Worm (Caenorhabditis elegans) whole organism, mixed stage, embryonic: ENCODE results near the gene srx-8.

Source experiments
- M03D4.4 ChIP-seq: sonication (generic microtip); optimal IDR thresholded peaks from 2 replicates; lab custom pipeline; 2017; ENCODE audit warnings: mild to moderate bottlenecking, missing genetic modification characterization, missing compliant biosample characterization
- bed-3 ChIP-seq: fragments of 200-800 bp; sonication (Bioruptor generic); optimal IDR thresholded peaks from 3 replicates; lab custom pipeline; 2018; ENCODE audit warnings: mild to moderate bottlenecking, missing genetic modification characterization, moderate library complexity, missing compliant biosample characterization
- blmp-1 ChIP-seq: fragments of 150-350 bp; optimal IDR thresholded peaks from 2 replicates; lab custom pipeline; 2014; ENCODE audit warnings: missing biosample characterization, missing genetic modification characterization
- ceh-39 ChIP-seq: fragments of 150-350 bp; optimal IDR thresholded peaks from 2 replicates; lab custom pipeline; 2014; ENCODE audit warnings: missing biosample characterization, missing genetic modification characterization
- ceh-43 ChIP-seq: fragments of 200-800 bp; sonication (Bioruptor generic); optimal IDR thresholded peaks from 2 replicates; lab custom pipeline; 2018; ENCODE audit warnings: mild to moderate bottlenecking, missing genetic modification characterization, moderate library complexity, missing compliant biosample characterization
- ceh-83 ChIP-seq: fragments of 200-800 bp; sonication (Bioruptor generic); optimal IDR thresholded peaks from 2 replicates; lab custom pipeline; 2018; ENCODE audit warnings: mild to moderate bottlenecking, missing genetic modification characterization, missing compliant biosample characterization
- ces-1 ChIP-seq: fragments of 150-350 bp; optimal IDR thresholded peaks from 2 replicates; lab custom pipeline; 2014; ENCODE audit warnings: missing biosample characterization, missing genetic modification reagents, missing genetic modification characterization
- cnd-1 ChIP-seq: fragments of 200-800 bp; sonication (Bioruptor generic); optimal IDR thresholded peaks from 2 replicates; lab custom pipeline; 2018; ENCODE audit warnings: mild to moderate bottlenecking, missing genetic modification characterization, missing compliant biosample characterization
- drap-1 ChIP-seq: fragments of 200-800 bp; sonication (Bioruptor generic); optimal IDR thresholded peaks from 3 replicates; lab custom pipeline; 2018; ENCODE audit warnings: mild to moderate bottlenecking, missing genetic modification characterization, missing compliant biosample characterization
- elt-1 ChIP-seq: sonication (generic microtip); optimal IDR thresholded peaks from 2 replicates; lab custom pipeline; 2017; ENCODE audit warnings: missing genetic modification characterization, mild to moderate bottlenecking, missing compliant biosample characterization, antibody characterized with exemption, moderate library complexity, borderline replicate concordance; ENCODE audit not compliant: insufficient read depth
- elt-3 ChIP-seq: fragments of 150-350 bp; optimal IDR thresholded peaks from 2 replicates; lab custom pipeline; 2014; ENCODE audit warnings: missing biosample characterization, missing genetic modification characterization
- flh-1 ChIP-seq: fragments of 200-800 bp; sonication (Bioruptor generic); optimal IDR thresholded peaks from 2 replicates; lab custom pipeline; 2018; ENCODE audit warnings: mild to moderate bottlenecking, missing genetic modification characterization, moderate library complexity, missing compliant biosample characterization
- ham-2 ChIP-seq: fragments of 200-800 bp; sonication (Bioruptor generic); optimal IDR thresholded peaks from 2 replicates; lab custom pipeline; 2018; ENCODE audit warnings: mild to moderate bottlenecking, missing genetic modification characterization, missing compliant biosample characterization
- hlh-1 ChIP-seq: fragments of 150-350 bp; optimal IDR thresholded peaks from 2 replicates; lab custom pipeline; 2014; ENCODE audit warnings: missing biosample characterization, missing genetic modification reagents, missing genetic modification characterization
- lin-13 ChIP-seq: fragments of 150-350 bp; optimal IDR thresholded peaks from 2 replicates; lab custom pipeline; 2014; ENCODE audit warnings: missing biosample characterization, missing genetic modification characterization
- lin-32 ChIP-seq: fragments of 200-800 bp; sonication (Bioruptor generic); optimal IDR thresholded peaks from 2 replicates; lab custom pipeline; 2018; ENCODE audit warnings: mild to moderate bottlenecking, missing genetic modification characterization, missing compliant biosample characterization
- lsy-2 ChIP-seq: fragments of 150-350 bp; optimal IDR thresholded peaks from 2 replicates; lab custom pipeline; 2014; ENCODE audit warnings: missing biosample characterization, missing genetic modification characterization
- mab-5 ChIP-seq: fragments of 150-350 bp; optimal IDR thresholded peaks from 2 replicates; lab custom pipeline; 2014; ENCODE audit warnings: missing biosample characterization, missing genetic modification characterization
- mep-1 ChIP-seq: fragments of 150-350 bp; optimal IDR thresholded peaks from 2 replicates; lab custom pipeline; 2017; ENCODE audit warnings: missing biosample characterization, missing genetic modification reagents, missing genetic modification characterization, inconsistent platforms
- mls-2 ChIP-seq: sonication (generic microtip); optimal IDR thresholded peaks from 2 replicates; lab custom pipeline; 2016; ENCODE audit warnings: mild to moderate bottlenecking, missing genetic modification characterization, moderate library complexity, missing compliant biosample characterization
- nhr-12 ChIP-seq: fragments of 150-350 bp; optimal IDR thresholded peaks from 2 replicates; lab custom pipeline; 2014; ENCODE audit warnings: missing biosample characterization, missing genetic modification characterization
- nhr-2 ChIP-seq: fragments of 150-350 bp; optimal IDR thresholded peaks from 2 replicates; lab custom pipeline; 2014; ENCODE audit warnings: missing biosample characterization, missing genetic modification characterization
- nhr-237 ChIP-seq: fragments of 150-350 bp; optimal IDR thresholded peaks from 2 replicates; lab custom pipeline; 2014; ENCODE audit warnings: missing biosample characterization, missing genetic modification characterization
- nhr-28 ChIP-seq: fragments of 150-350 bp; optimal IDR thresholded peaks from 2 replicates; lab custom pipeline; 2014; ENCODE audit warnings: missing biosample characterization, missing genetic modification characterization
- nhr-76 ChIP-seq: sonication (generic microtip); optimal IDR thresholded peaks from 2 replicates; lab custom pipeline; 2017; ENCODE audit warnings: missing biosample characterization, missing genetic modification characterization
- pha-4 ChIP-seq: fragments of 150-350 bp; optimal IDR thresholded peaks from 2 replicates; lab custom pipeline; 2018; ENCODE audit warnings: missing biosample characterization, missing genetic modification reagents, missing genetic modification characterization
- sem-2 ChIP-seq: fragments of 200-800 bp; sonication (Bioruptor generic); optimal IDR thresholded peaks from 2 replicates; lab custom pipeline; 2018; ENCODE audit warnings: mild to moderate bottlenecking, missing genetic modification characterization, missing compliant biosample characterization
- snpc-4 ChIP-seq: fragments of 150-350 bp; optimal IDR thresholded peaks from 2 replicates; lab custom pipeline; 2014; ENCODE audit warnings: missing biosample characterization, missing genetic modification characterization
- sptf-1 ChIP-seq: sonication (generic microtip); optimal IDR thresholded peaks from 2 replicates; lab custom pipeline; 2017; ENCODE audit warnings: mild to moderate bottlenecking, missing genetic modification characterization, moderate library complexity, missing compliant biosample characterization
- tbx-8 ChIP-seq: fragments of 200-800 bp; sonication (Bioruptor generic); optimal IDR thresholded peaks from 2 replicates; lab custom pipeline; 2018; ENCODE audit warnings: mild to moderate bottlenecking, missing genetic modification characterization, moderate library complexity, missing compliant biosample characterization
- unc-120 ChIP-seq: sonication (generic microtip); optimal IDR thresholded peaks from 2 replicates; lab custom pipeline; 2017; ENCODE audit warnings: missing genetic modification characterization, missing compliant biosample characterization; ENCODE audit not compliant: poor library complexity, severe bottlenecking
- unc-39 ChIP-seq: fragments of 150-350 bp; optimal IDR thresholded peaks from 2 replicates; lab custom pipeline; 2014; ENCODE audit warnings: missing biosample characterization, missing genetic modification characterization
- unc-62 ChIP-seq: fragments of 150-350 bp; optimal IDR thresholded peaks from 2 replicates; lab custom pipeline; 2014; ENCODE audit warnings: missing biosample characterization, missing genetic modification reagents, missing genetic modification characterization
- zip-8 ChIP-seq: fragments of 150-350 bp; optimal IDR thresholded peaks from 2 replicates; lab custom pipeline; 2014; ENCODE audit warnings: missing biosample characterization, missing genetic modification characterization
- ztf-11 ChIP-seq: fragments of 150-350 bp; optimal IDR thresholded peaks from 2 replicates; lab custom pipeline; 2014; ENCODE audit warnings: missing biosample characterization, missing genetic modification characterization

The srx-8 gene

DNA sequence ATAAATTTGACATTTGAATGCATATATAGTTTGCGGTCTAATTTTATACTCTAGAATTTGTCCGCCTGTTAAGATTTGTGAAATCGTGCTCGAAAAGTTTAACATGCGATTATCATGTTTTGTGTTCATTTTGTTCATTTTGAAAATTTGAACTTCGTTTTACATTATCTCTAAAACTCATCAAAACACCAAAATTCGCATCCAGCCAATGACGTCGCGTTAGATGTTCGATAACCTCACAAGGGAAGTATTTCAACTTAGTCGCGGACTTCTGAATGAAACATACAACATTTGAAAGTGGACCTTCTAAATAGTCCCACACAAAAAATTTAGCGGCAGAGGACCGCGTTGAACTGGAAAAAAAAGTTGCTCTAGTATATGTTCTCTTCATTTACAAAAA, 14.5 kb downstream of the srx-8 start:
- TF ChIP-seq lsy-2 (tag; lab: Kevin White, UChicago), result no peak
- no peak for TF ChIP-seq sptf-1 (tag; lab: Kevin White, UChicago)
- TF ChIP-seq ceh-83 (GFP tag; lab: Kevin White, UChicago), result no peak
- TF ChIP-seq mab-5 (tag; lab: Kevin White, UChicago), result no peak
- no peak for TF ChIP-seq ces-1 (GFP tag; lab: Kevin White, UChicago)
- TF ChIP-seq snpc-4, result no peak
- no peak for TF ChIP-seq flh-1 (GFP tag; lab: Kevin White, UChicago)
- no peak for TF ChIP-seq lin-32 (GFP tag; lab: Kevin White, UChicago)
- TF ChIP-seq hlh-1 (tag; lab: Kevin White, UChicago), result no peak
- TF ChIP-seq blmp-1, result no peak
- no peak for TF ChIP-seq nhr-237
- no peak for TF ChIP-seq unc-39 (tag; lab: Kevin White, UChicago)
- TF ChIP-seq nhr-12 (tag; lab: Kevin White, UChicago), result no peak
- TF ChIP-seq elt-1, result no peak
- TF ChIP-seq drap-1, result no peak

ce11 chrV:539040-539510, 16.9 kb downstream of the srx-8 start, which contains the start of gene nhr-155:
TSS of gene nhr-155 (plus strand) at chrV:539460.
- no peak for TF ChIP-seq M03D4.4 (tag; lab: Kevin White, UChicago)
- peak; percentile 77 for TF ChIP-seq elt-1

DNA sequence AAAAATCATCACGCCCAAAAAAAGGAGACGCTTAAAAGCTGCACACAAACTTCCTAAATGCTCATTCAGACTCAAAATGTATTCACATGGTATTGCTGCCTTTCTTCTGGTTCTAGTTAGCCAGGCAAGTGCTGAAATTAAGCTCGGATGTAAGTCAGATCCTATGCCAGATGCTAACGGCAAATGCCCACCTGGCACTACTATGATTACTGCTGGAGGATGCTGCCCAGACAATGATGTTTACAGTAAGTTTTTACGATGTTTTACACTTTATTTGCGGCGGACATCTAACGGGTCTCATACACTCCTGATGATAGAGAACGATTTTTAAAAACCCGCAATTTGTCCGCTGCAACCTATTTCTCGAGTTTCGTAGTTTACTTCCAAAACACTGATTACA, 19.4 kb downstream of the srx-8 start, which contains the start of gene C14C6.5:
C14C6.5 (plus strand) TSS at position 58 of the 400 bp plus-strand sequence.
- TF ChIP-seq nhr-28 (no peak), blmp-1 (no peak), mep-1 (no peak), lin-13 (tag; lab: Kevin White, UChicago) (no peak), unc-62 (no peak), drap-1 (no peak), mls-2 (tag; lab: Kevin White, UChicago) (no peak), bed-3 (no peak), elt-3 (no peak)

DNA sequence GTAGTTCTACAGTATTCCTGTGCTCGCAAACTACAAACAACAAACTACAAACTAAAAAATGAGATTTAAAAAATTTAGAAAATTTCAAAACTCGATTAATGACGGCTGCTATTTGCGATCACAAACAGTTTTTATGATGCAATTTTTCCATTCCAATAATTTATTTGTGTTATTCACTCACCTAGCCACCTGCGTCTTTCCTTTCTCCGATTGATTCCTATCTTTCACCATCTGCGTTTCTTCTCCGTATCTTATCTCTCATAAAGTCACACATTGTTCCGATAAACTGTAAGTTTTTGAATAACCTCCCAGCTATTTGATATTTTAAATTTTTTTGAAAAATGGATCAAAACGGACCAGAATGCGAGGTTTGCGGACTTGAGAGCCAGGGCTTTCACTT, 21.8 kb downstream of the srx-8 start, which contains the start of gene nhr-132:
nhr-132 (plus strand) TSS at position 271 of the 400 bp plus-strand sequence.
- TF ChIP-seq ztf-11, result no peak
- peak; percentile 3 for TF ChIP-seq elt-1
- TF ChIP-seq, all 35 proteins: peak for 1

DNA sequence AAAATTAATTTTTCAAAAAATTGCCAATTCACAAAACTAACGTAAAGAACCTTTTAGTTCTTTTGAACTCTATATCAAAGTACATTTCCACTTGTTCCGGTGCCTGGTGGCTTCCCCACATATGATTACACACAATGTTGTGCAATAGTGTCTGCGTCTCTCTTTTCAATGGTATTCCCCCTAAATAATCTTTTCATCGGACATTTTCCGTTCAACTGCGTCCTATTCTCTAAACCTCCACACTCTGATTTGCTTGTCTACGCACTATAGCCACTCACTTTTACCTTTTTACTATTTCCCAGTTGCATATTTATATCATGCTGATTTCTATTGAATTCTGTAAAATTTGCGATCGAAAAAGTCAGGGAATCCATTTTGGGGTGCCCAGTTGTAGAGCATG, 23.9 kb downstream of the srx-8 start, which contains the start of gene nhr-58:
nhr-58 (plus strand) TSS at position 214 of the 400 bp plus-strand sequence.
- no peak for TF ChIP-seq unc-39 (tag; lab: Kevin White, UChicago)
- no peak for TF ChIP-seq bed-3
- TF ChIP-seq M03D4.4 (tag; lab: Kevin White, UChicago), result no peak
- TF ChIP-seq elt-3, result peak; percentile 83
- TF ChIP-seq flh-1 (GFP tag; lab: Kevin White, UChicago), result no peak
- TF ChIP-seq lsy-2 (tag; lab: Kevin White, UChicago), result no peak
- TF ChIP-seq unc-62, result no peak
- TF ChIP-seq nhr-237, result no peak
- TF ChIP-seq tbx-8 (GFP tag; lab: Kevin White, UChicago), result no peak
- no peak for TF ChIP-seq lin-32 (GFP tag; lab: Kevin White, UChicago)
- TF ChIP-seq sptf-1 (tag; lab: Kevin White, UChicago), result no peak
- TF ChIP-seq ceh-43, result no peak
- TF ChIP-seq snpc-4, result no peak
- no peak for TF ChIP-seq ceh-83 (GFP tag; lab: Kevin White, UChicago)
- TF ChIP-seq ceh-39 (tag; lab: Kevin White, UChicago), result no peak
- no peak for TF ChIP-seq nhr-12 (tag; lab: Kevin White, UChicago)
- no peak for TF ChIP-seq ztf-11
- no peak for TF ChIP-seq drap-1
- no peak for TF ChIP-seq nhr-76 (tag; lab: Kevin White, UChicago)
- TF ChIP-seq lin-13 (tag; lab: Kevin White, UChicago), result no peak
- TF ChIP-seq elt-1, result peak; percentile 54
- TF ChIP-seq hlh-1 (tag; lab: Kevin White, UChicago), result no peak
- no peak for TF ChIP-seq cnd-1 (tag; lab: Kevin White, UChicago)
- peak; percentile 2 for TF ChIP-seq mls-2 (tag; lab: Kevin White, UChicago)
- peak; percentile 17 for TF ChIP-seq pha-4
- no peak for TF ChIP-seq mep-1
- TF ChIP-seq sem-2 (GFP tag; lab: Kevin White, UChicago), result no peak
- no peak for TF ChIP-seq mab-5 (tag; lab: Kevin White, UChicago)
- TF ChIP-seq ham-2 (GFP tag; lab: Kevin White, UChicago), result peak; percentile 59
- no peak for TF ChIP-seq nhr-2 (tag; lab: Kevin White, UChicago)
- TF ChIP-seq ces-1 (GFP tag; lab: Kevin White, UChicago), result peak; percentile 61
- no peak for TF ChIP-seq nhr-28
- peak; percentile 27 for TF ChIP-seq unc-120 (tag; lab: Kevin White, UChicago)
- TF ChIP-seq zip-8, result no peak
- TF ChIP-seq blmp-1, result no peak
